Fruit fly (Drosophila melanogaster) whole organism, embryonic: ENCODE results near the gene pyd.

Source experiments
- ATbp ChIP-seq: fragments of 200-800 bp; sonication (Bioruptor generic); optimal IDR thresholded peaks from 2 replicates; lab custom pipeline; 2017; ENCODE audit warnings: missing biosample characterization, mild to moderate bottlenecking, missing genetic modification characterization, missing genetic modification reagents
- B-H2 ChIP-seq: fragments of 200-800 bp; sonication (Bioruptor generic); optimal IDR thresholded peaks from 2 replicates; lab custom pipeline; 2018; ENCODE audit warnings: missing biosample characterization, mild to moderate bottlenecking, missing genetic modification characterization
- CG10274 ChIP-seq: fragments of 200-800 bp; sonication (Bioruptor generic); optimal IDR thresholded peaks from 3 replicates; lab custom pipeline; 2017; ENCODE audit warnings: missing biosample characterization, mild to moderate bottlenecking, missing genetic modification characterization
- CG13894 ChIP-seq: fragments of 200-800 bp; sonication (Bioruptor generic); optimal IDR thresholded peaks from 3 replicates; lab custom pipeline; 2018; ENCODE audit warnings: missing biosample characterization, mild to moderate bottlenecking, missing genetic modification characterization, moderate library complexity
- CG15269 ChIP-seq: fragments of 200-800 bp; sonication (Bioruptor generic); optimal IDR thresholded peaks from 2 replicates; lab custom pipeline; 2018; ENCODE audit warnings: missing biosample characterization, mild to moderate bottlenecking, missing genetic modification characterization, moderate library complexity
- CG16779 ChIP-seq: fragments of 200-800 bp; sonication (Bioruptor generic); IDR thresholded peaks from 2 replicates; pipeline ENCODE4 v1.3.6; 2022; ENCODE audit warnings: missing biosample characterization, missing genetic modification characterization
- CG17568 ChIP-seq: fragments of 200-800 bp; sonication (Bioruptor generic); optimal IDR thresholded peaks from 2 replicates; lab custom pipeline; 2018; ENCODE audit warnings: missing biosample characterization, mild to moderate bottlenecking, missing genetic modification characterization, moderate library complexity
- CG2199 ChIP-seq: fragments of 200-800 bp; sonication (Bioruptor generic); IDR thresholded peaks from 3 replicates; pipeline ENCODE4 v1.3.6; 2022; ENCODE audit warnings: missing biosample characterization, missing genetic modification characterization
- CG32767 ChIP-seq: fragments of 200-800 bp; sonication (Bioruptor generic); IDR thresholded peaks from 2 replicates; pipeline ENCODE4 v1.3.6; 2022; ENCODE audit warnings: missing biosample characterization, missing genetic modification characterization
- CG4328 ChIP-seq: fragments of 200-800 bp; sonication (Bioruptor generic); optimal IDR thresholded peaks from 3 replicates; lab custom pipeline; 2017; ENCODE audit warnings: missing biosample characterization, missing genetic modification reagents, missing genetic modification characterization
- CG4424 ChIP-seq: fragments of 200-800 bp; sonication (Bioruptor generic); optimal IDR thresholded peaks from 3 replicates; lab custom pipeline; 2016; ENCODE audit warnings: missing biosample characterization, missing genetic modification characterization
- CG7556 ChIP-seq: fragments of 200-800 bp; sonication (Bioruptor generic); optimal IDR thresholded peaks from 2 replicates; lab custom pipeline; 2017; ENCODE audit warnings: missing biosample characterization, mild to moderate bottlenecking, missing genetic modification characterization
- CG7839 ChIP-seq: fragments of 200-800 bp; sonication (Bioruptor generic); optimal IDR thresholded peaks from 3 replicates; lab custom pipeline; 2018; ENCODE audit warnings: missing biosample characterization, mild to moderate bottlenecking, missing genetic modification characterization, moderate library complexity
- CG8478 ChIP-seq: fragments of >200 bp; optimal IDR thresholded peaks from 2 replicates; lab custom pipeline; 2018
- CG8924 ChIP-seq: fragments of 200-800 bp; optimal IDR thresholded peaks from 3 replicates; lab custom pipeline; 2019; ENCODE audit warnings: missing biosample characterization, mild to moderate bottlenecking, missing genetic modification characterization, moderate library complexity
- Eip74EF ChIP-seq, 2 experiments: fragments of 200-800 bp in 1 of 2; fragments of >200 bp in 1 of 2; sonication (Bioruptor generic) in 1 of 2; optimal IDR thresholded peaks; 2 replicates each; lab custom pipeline; 2017 to 2019; ENCODE audit warnings: missing biosample characterization in 2 of 2, missing genetic modification characterization in 2 of 2, mild to moderate bottlenecking in 1 of 2, moderate library complexity in 1 of 2
- Fer2 ChIP-seq: fragments of 200-800 bp; sonication (Bioruptor generic); optimal IDR thresholded peaks from 2 replicates; lab custom pipeline; 2018; ENCODE audit warnings: missing biosample characterization, mild to moderate bottlenecking, missing genetic modification characterization, moderate library complexity
- Hmx ChIP-seq: fragments of 200-800 bp; sonication (Bioruptor generic); optimal IDR thresholded peaks from 2 replicates; lab custom pipeline; 2016; ENCODE audit warnings: missing biosample characterization, missing genetic modification characterization
- Kr ChIP-seq: fragments of 200-800 bp; sonication (Bioruptor generic); optimal IDR thresholded peaks from 2 replicates; lab custom pipeline; 2017; ENCODE audit warnings: missing biosample characterization, mild to moderate bottlenecking, missing genetic modification characterization
- Lpt ChIP-seq: fragments of >200 bp; optimal IDR thresholded peaks from 2 replicates; lab custom pipeline; 2018; ENCODE audit warnings: missing biosample characterization, missing genetic modification characterization
- Meics ChIP-seq: fragments of 200-800 bp; sonication (Bioruptor generic); optimal IDR thresholded peaks from 2 replicates; lab custom pipeline; 2017; ENCODE audit warnings: missing biosample characterization, mild to moderate bottlenecking, missing genetic modification characterization
- NfI ChIP-seq: fragments of 200-800 bp; sonication (Bioruptor generic); optimal IDR thresholded peaks from 3 replicates; lab custom pipeline; 2018; ENCODE audit warnings: missing biosample characterization, mild to moderate bottlenecking, missing genetic modification characterization, moderate library complexity
- PHDP ChIP-seq: fragments of 200-800 bp; sonication (Bioruptor generic); optimal IDR thresholded peaks from 3 replicates; lab custom pipeline; 2018; ENCODE audit warnings: missing biosample characterization, mild to moderate bottlenecking, missing genetic modification characterization, moderate library complexity
- Pdp1 ChIP-seq, 2 experiments: fragments of 200-800 bp; sonication (Bioruptor generic); optimal IDR thresholded peaks; 3 replicates each; lab custom pipeline; 2016; ENCODE audit warnings: missing biosample characterization in 2 of 2, missing genetic modification characterization in 2 of 2, mild to moderate bottlenecking in 1 of 2, moderate library complexity in 1 of 2
- Sox102F ChIP-seq: fragments of 200-800 bp; sonication (Bioruptor generic); optimal IDR thresholded peaks from 2 replicates; lab custom pipeline; 2018; ENCODE audit warnings: missing biosample characterization, mild to moderate bottlenecking, missing genetic modification characterization, moderate library complexity
- ara ChIP-seq: fragments of 200-800 bp; sonication (Bioruptor generic); IDR thresholded peaks from 2 replicates; pipeline ENCODE4 v1.3.6; 2022; ENCODE audit warnings: missing biosample characterization, missing genetic modification characterization
- bbx ChIP-seq: fragments of 200-800 bp; sonication (Bioruptor generic); IDR thresholded peaks from 2 replicates; pipeline ENCODE4 v1.3.6; 2022; ENCODE audit warnings: missing biosample characterization, missing genetic modification characterization; ENCODE audit not compliant: partially characterized antibody
- bcd ChIP-seq: fragments of 200-800 bp; sonication (Bioruptor generic); optimal IDR thresholded peaks from 2 replicates; lab custom pipeline; 2017; ENCODE audit warnings: missing biosample characterization, mild to moderate bottlenecking, missing genetic modification characterization
- chinmo ChIP-seq: fragments of 200-800 bp; sonication (Bioruptor generic); IDR thresholded peaks from 4 replicates; pipeline ENCODE4 v1.3.6; 2022; ENCODE audit warnings: missing biosample characterization, missing genetic modification characterization; ENCODE audit not compliant: partially characterized antibody
- crp ChIP-seq, 2 experiments: fragments of 200-800 bp; sonication (Bioruptor generic); optimal IDR thresholded peaks; 2 replicates in 1 of 2; 3 replicates in 1 of 2; lab custom pipeline; 2017; ENCODE audit warnings: missing biosample characterization in 2 of 2, missing genetic modification characterization in 2 of 2, mild to moderate bottlenecking in 1 of 2, moderate library complexity in 1 of 2
- dati ChIP-seq: fragments of 200-800 bp; sonication (Bioruptor generic); IDR thresholded peaks from 2 replicates; pipeline ENCODE4 v1.3.6; 2022; ENCODE audit warnings: missing biosample characterization, missing genetic modification characterization
- gce ChIP-seq: fragments of 200-800 bp; sonication (Bioruptor generic); IDR thresholded peaks from 3 replicates; pipeline ENCODE4 v1.3.6; 2022; ENCODE audit warnings: missing biosample characterization, missing genetic modification characterization
- gfzf ChIP-seq: fragments of 200-800 bp; sonication (Bioruptor generic); optimal IDR thresholded peaks from 2 replicates; lab custom pipeline; 2016; ENCODE audit warnings: missing biosample characterization, mild to moderate bottlenecking, missing genetic modification characterization, moderate library complexity
- ham ChIP-seq: fragments of 200-800 bp; sonication (Bioruptor generic); IDR thresholded peaks from 2 replicates; pipeline ENCODE4 v1.3.6; 2022; ENCODE audit warnings: missing biosample characterization, missing genetic modification characterization
- hkb ChIP-seq, 2 experiments: fragments of 200-800 bp in 1 of 2; fragments of >200 bp in 1 of 2; sonication (Bioruptor generic) in 1 of 2; IDR thresholded peaks in 1 of 2; optimal IDR thresholded peaks in 1 of 2; 2 replicates each; pipeline versions ENCODE4 v1.3.6 to Lab custom; 2017 to 2022; ENCODE audit warnings: missing biosample characterization in 1 of 2, missing genetic modification characterization in 1 of 2
- kni ChIP-seq: fragments of 200-800 bp; sonication (Bioruptor generic); optimal IDR thresholded peaks from 3 replicates; lab custom pipeline; 2017; ENCODE audit warnings: mild to moderate bottlenecking, missing biosample characterization, missing genetic modification reagents, missing genetic modification characterization
- lmd ChIP-seq: fragments of 200-800 bp; sonication (Bioruptor generic); IDR thresholded peaks from 2 replicates; pipeline ENCODE4 v1.3.6; 2022; ENCODE audit warnings: missing biosample characterization, missing genetic modification characterization
- mirr ChIP-seq: fragments of 200-800 bp; sonication (Bioruptor generic); optimal IDR thresholded peaks from 3 replicates; lab custom pipeline; 2018; ENCODE audit warnings: missing biosample characterization, mild to moderate bottlenecking, missing genetic modification characterization
- p53 ChIP-seq: fragments of 200-800 bp; sonication (Bioruptor generic); optimal IDR thresholded peaks from 2 replicates; lab custom pipeline; 2016; ENCODE audit warnings: missing biosample characterization, missing genetic modification characterization
- pros ChIP-seq: fragments of 200-800 bp; sonication (Bioruptor generic); optimal IDR thresholded peaks from 3 replicates; lab custom pipeline; 2019; ENCODE audit warnings: missing biosample characterization, mild to moderate bottlenecking, missing genetic modification characterization, moderate library complexity
- pzg ChIP-seq: fragments of 200-800 bp; sonication (Bioruptor generic); optimal IDR thresholded peaks from 3 replicates; lab custom pipeline; 2018; ENCODE audit warnings: missing biosample characterization, mild to moderate bottlenecking, missing genetic modification characterization, moderate library complexity
- schlank ChIP-seq: fragments of 200-800 bp; sonication (Bioruptor generic); optimal IDR thresholded peaks from 2 replicates; lab custom pipeline; 2018; ENCODE audit warnings: missing biosample characterization, mild to moderate bottlenecking, missing genetic modification characterization
- sd ChIP-seq: fragments of 200-800 bp; sonication (Bioruptor generic); optimal IDR thresholded peaks from 3 replicates; lab custom pipeline; 2018; ENCODE audit warnings: missing biosample characterization, mild to moderate bottlenecking, missing genetic modification characterization, moderate library complexity
- sens ChIP-seq: fragments of 200-800 bp; sonication (Bioruptor generic); peaks from one replicate; lab custom pipeline; 2016; ENCODE audit warnings: missing biosample characterization, missing genetic modification characterization
- shn ChIP-seq: fragments of 200-800 bp; sonication (Bioruptor generic); optimal IDR thresholded peaks from 3 replicates; lab custom pipeline; 2016; ENCODE audit warnings: missing biosample characterization, missing genetic modification characterization
- twi ChIP-seq: fragments of 200-800 bp; optimal IDR thresholded peaks from 2 replicates; lab custom pipeline; 2019; ENCODE audit warnings: missing biosample characterization, mild to moderate bottlenecking, missing genetic modification characterization, moderate library complexity
- vvl ChIP-seq: fragments of 200-800 bp; sonication (Bioruptor generic); IDR thresholded peaks from 2 replicates; pipeline ENCODE4 v1.3.6; 2022; ENCODE audit warnings: missing biosample characterization, missing genetic modification characterization

pyd gene

DNA sequence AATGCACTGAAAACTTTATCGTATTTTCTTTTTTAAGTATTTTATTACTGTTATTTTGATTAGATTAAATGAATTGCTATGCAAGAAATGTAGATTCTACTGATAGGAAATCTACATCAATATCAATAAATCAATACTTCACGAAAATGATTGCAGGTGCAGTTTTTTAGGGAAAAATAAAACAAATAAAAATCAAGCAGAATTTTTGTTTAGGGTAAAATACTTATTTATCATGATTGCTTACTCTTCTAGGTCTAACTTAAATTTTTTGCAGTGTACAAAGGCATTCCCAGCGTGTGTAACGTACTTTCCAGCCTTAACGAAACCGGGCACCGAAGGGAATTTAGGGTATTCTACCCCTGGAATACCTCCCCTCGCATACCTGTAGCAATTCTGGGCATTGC lies 123.2 kb downstream of the pyd start (continued):
- TF ChIP-seq Sox102F (GFP tag; lab: Kevin White, UChicago): peak; percentile 54
- peak; percentile 11 for TF ChIP-seq Hmx (GFP tag; lab: Kevin White, UChicago)
- TF ChIP-seq CG4328 (GFP tag; lab: Kevin White, UChicago): peak; percentile 49
- no peak for TF ChIP-seq shn (GFP tag; lab: Kevin White, UChicago)
- no peak for TF ChIP-seq dati
- peak in 1 of 2 experiments; percentile 5 for TF ChIP-seq Eip74EF (GFP tag; optimal IDR thresholded peaks at IDR 0.05; lab: Kevin White, UChicago)
- peak; percentile 32 for TF ChIP-seq NfI (GFP tag; lab: Kevin White, UChicago)
- TF ChIP-seq crp (GFP tag; optimal IDR thresholded peaks at IDR 0.05; lab: Kevin White, UChicago): peak; percentile 6 to 26
- peak; percentile 43 for TF ChIP-seq CG17568 (GFP tag; lab: Kevin White, UChicago)
- peak; percentile 27; the same call in 1 of the 2 replicates for TF ChIP-seq lmd (GFP tag; lab: Robert Waterston, UW)
- TF ChIP-seq CG7556 (GFP tag; lab: Kevin White, UChicago): peak; percentile 86
- TF ChIP-seq ATbp (GFP tag; lab: Kevin White, UChicago): peak; percentile 45
- TF ChIP-seq ham: no peak
- TF ChIP-seq CG2199: no peak
- peak; percentile 42 for TF ChIP-seq bcd (GFP tag; lab: Kevin White, UChicago)
- TF ChIP-seq gfzf (GFP tag; lab: Kevin White, UChicago): no peak
- TF ChIP-seq PHDP: peak; percentile 51
- TF ChIP-seq CG7839: peak; percentile 80
- no peak for TF ChIP-seq schlank
- TF ChIP-seq sd (tag; lab: Kevin White, UChicago): peak; percentile 51
- TF ChIP-seq Fer2 (tag; lab: Kevin White, UChicago): no peak
- peak; percentile 85 for TF ChIP-seq CG4424 (GFP tag; lab: Kevin White, UChicago)
- no peak for TF ChIP-seq CG8478 (lab: Kevin White, UChicago)
- TF ChIP-seq, all 482 proteins: peak for 253

DNA sequence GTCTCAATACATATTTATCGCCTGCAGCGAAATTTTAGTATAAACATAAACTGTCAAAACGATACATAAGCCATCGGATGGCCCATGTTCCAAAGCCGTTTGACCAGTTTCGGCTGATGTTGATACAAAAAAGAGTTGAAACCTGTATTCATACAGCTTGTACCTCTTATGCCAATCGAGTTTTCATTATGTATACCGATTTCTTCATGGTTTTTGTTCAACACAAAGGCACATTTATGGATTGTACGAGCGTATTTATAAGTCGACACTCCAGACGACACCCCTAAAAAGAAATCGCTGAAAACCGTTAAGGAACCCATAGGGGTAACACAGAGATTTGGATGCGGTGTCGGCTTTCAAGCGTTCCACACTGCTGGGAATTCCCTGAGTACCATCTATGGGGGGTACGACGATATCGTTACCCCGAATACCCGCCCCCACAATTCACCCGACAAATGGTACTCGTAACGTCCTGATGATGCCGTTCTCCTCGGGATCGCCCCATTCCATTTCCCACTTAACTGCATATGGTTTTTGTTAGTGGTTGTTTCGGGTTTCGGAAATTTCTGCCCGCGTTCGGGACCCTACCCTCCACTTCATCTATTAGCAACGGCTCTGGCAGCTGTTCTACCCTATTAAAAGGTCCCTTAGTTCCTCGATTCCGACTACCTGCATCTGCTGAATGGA lies 123.7 kb downstream of the pyd start:
- TF ChIP-seq lmd (GFP tag; lab: Robert Waterston, UW): no peak
- TF ChIP-seq mirr (GFP tag; lab: Kevin White, UChicago): peak; percentile 47
- no peak for TF ChIP-seq gce (GFP tag; lab: Robert Waterston, UW)
- peak; percentile 51 for TF ChIP-seq CG15269 (tag; lab: Kevin White, UChicago)
- TF ChIP-seq sd (tag; lab: Kevin White, UChicago): peak; percentile 13
- peak; percentile 49 for TF ChIP-seq B-H2 (GFP tag; lab: Kevin White, UChicago)
- peak; percentile 33 for TF ChIP-seq CG8924 (tag; lab: Kevin White, UChicago)
- TF ChIP-seq pzg: no peak
- peak; percentile 51; the same call in 1 of the 2 replicates for TF ChIP-seq CG32767 (GFP tag; lab: Robert Waterston, UW)
- no peak for TF ChIP-seq Lpt (GFP tag; lab: Kevin White, UChicago)
- no peak for TF ChIP-seq p53 (GFP tag; lab: Kevin White, UChicago)
- peak; percentile 97 for TF ChIP-seq pros (GFP tag; lab: Kevin White, UChicago)
- no peak for TF ChIP-seq hkb (optimal IDR thresholded peaks at IDR 0.05; lab: Kevin White, UChicago)
- TF ChIP-seq hkb (GFP tag; IDR thresholded peaks at IDR 0.05; lab: Robert Waterston, UW): no peak
- TF ChIP-seq Meics (GFP tag; lab: Kevin White, UChicago): no peak
- TF ChIP-seq CG10274: no peak
- TF ChIP-seq kni: peak; percentile 95
- 0 out of 2 replicates have a peak, but pooled peaks have one; percentile 10 for TF ChIP-seq ara (GFP tag; lab: Robert Waterston, UW)
- peak; percentile 69; the same call in 1 of the 4 replicates for TF ChIP-seq chinmo
- peak; percentile 58; the same call in 1 of the 2 replicates for TF ChIP-seq CG16779 (GFP tag; lab: Robert Waterston, UW)
- peak; percentile 47 for TF ChIP-seq bbx (GFP tag; lab: Robert Waterston, UW)
- peak in 1 of 2 experiments; percentile 63 for TF ChIP-seq Pdp1 (GFP tag; optimal IDR thresholded peaks at IDR 0.05; lab: Kevin White, UChicago)
- TF ChIP-seq Kr (GFP tag; lab: Kevin White, UChicago): peak; percentile 98
- peak; percentile 49; the same call in 1 of the 2 replicates for TF ChIP-seq vvl (GFP tag; lab: Robert Waterston, UW)
- peak; percentile 91 for TF ChIP-seq twi (tag; lab: Kevin White, UChicago)
- peak; percentile 75 for TF ChIP-seq sens (GFP tag; lab: Kevin White, UChicago)
- peak; percentile 97 for TF ChIP-seq CG13894 (tag; lab: Kevin White, UChicago)
